Worm (Caenorhabditis elegans): ENCODE measurements around the gene cdc-25.4.

cdc-25.4 gene

ce11 chrII:10146488-10146887 lies 42.8 kb downstream of the cdc-25.4 start, which contains the start of gene pax-3:
pax-3 (plus strand) TSS chrII:10146570.
- TF ChIP-seq ZK546.5 (tag; optimal IDR thresholded peaks at IDR 0.05), result no peak

ce11 chrII:10144092-10144491 lies 45.2 kb downstream of the cdc-25.4 start, which contains the start of gene F27E5.3:
F27E5.3 (minus strand) TSS chrII:10144192.
- TF ChIP-seq zag-1 (tag; optimal IDR thresholded peaks at IDR 0.05) (no peak), nhr-21 (tag; optimal IDR thresholded peaks at IDR 0.05) (no peak), mbf-1 (tag; optimal IDR thresholded peaks at IDR 0.05) (no peak), gmeb-1 (tag; optimal IDR thresholded peaks at IDR 0.05) (no peak), F13H6.1 (tag; optimal IDR thresholded peaks at IDR 0.05) (no peak), skn-1 (tag; optimal IDR thresholded peaks at IDR 0.05) (no peak), fos-1 (tag; optimal IDR thresholded peaks at IDR 0.05) (no peak), dmd-4 (tag; optimal IDR thresholded peaks at IDR 0.05) (no peak), C34F6.9 (tag; optimal IDR thresholded peaks at IDR 0.05) (no peak), unc-62 (GFP tag; optimal IDR thresholded peaks at IDR 0.05) (no peak), nhr-77 (tag; optimal IDR thresholded peaks at IDR 0.05) (no peak), lin-13 (GFP tag; optimal IDR thresholded peaks at IDR 0.05) (no peak), unc-39 (tag; optimal IDR thresholded peaks at IDR 0.05) (no peak)

ce11 chrII:10139177-10139640 lies 50.1 kb downstream of the cdc-25.4 start, which contains the start of gene asah-2:
asah-2 (plus strand) TSS chrII:10139590.
- TF ChIP-seq ama-1 (optimal IDR thresholded peaks at IDR 0.05), result no peak
- no peak for TF ChIP-seq blmp-1 (tag; optimal IDR thresholded peaks at IDR 0.05; ENCODE audit: insufficient read depth)
- TF ChIP-seq fos-1 (tag; optimal IDR thresholded peaks at IDR 0.05), result peak; percentile 88
- TF ChIP-seq dmd-4 (tag; optimal IDR thresholded peaks at IDR 0.05), result no peak
- peak; percentile 25 for TF ChIP-seq sma-9 (GFP tag; optimal IDR thresholded peaks at IDR 0.05)
- TF ChIP-seq sma-9 (tag; optimal IDR thresholded peaks at IDR 0.05), result no peak
- no peak for TF ChIP-seq ztf-1 (GFP tag; conservative IDR thresholded peaks at IDR 0.05)
- TF ChIP-seq nhr-77 (tag; optimal IDR thresholded peaks at IDR 0.05), result no peak

Measured in whole organism, L2 larva.